Worm (Caenorhabditis elegans): Measurements from ENCODE around the gene mgrn-1.

DNA sequence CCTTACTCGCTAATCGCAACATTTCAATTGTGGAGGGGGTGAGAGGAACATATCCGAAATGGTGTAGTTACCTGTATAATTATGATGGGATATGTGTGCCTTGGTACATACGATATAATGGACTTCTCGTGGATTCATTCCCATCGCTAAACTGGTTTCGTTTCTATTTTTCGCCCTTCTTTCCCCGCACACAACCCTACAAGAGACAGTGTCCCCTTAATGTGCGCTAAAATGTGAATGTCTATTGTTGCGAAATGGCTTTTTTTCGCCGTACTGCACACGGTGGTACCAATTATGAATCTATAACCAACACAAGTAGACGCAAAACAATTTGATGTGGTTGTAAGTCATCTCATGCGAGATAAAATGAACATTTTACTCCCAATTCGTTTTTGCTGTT is 17.9 kb upstream of the mgrn-1 start:
- no peak for TF ChIP-seq nhr-237 (tag; optimal IDR thresholded peaks at IDR 0.05)
- no peak for TF ChIP-seq unc-62 (GFP tag; optimal IDR thresholded peaks at IDR 0.05)
- TF ChIP-seq nhr-11 (tag; optimal IDR thresholded peaks at IDR 0.05) = no peak
- no peak for TF ChIP-seq tbx-2 (tag; optimal IDR thresholded peaks at IDR 0.05)
- no peak for TF ChIP-seq nhr-12 (tag; optimal IDR thresholded peaks at IDR 0.05)
- TF ChIP-seq lin-39 (tag; optimal IDR thresholded peaks at IDR 0.05) = no peak
- no peak for TF ChIP-seq R02D3.7 (tag; optimal IDR thresholded peaks at IDR 0.05)
